Worm (Caenorhabditis elegans): Measurements from ENCODE around the gene dhhc-9.
A peak's percentile ranks its signal among the peaks of the same experiment; 100 is the strongest.

dhhc-9 gene

ce11 chrX:2422123-2422522 is 20.3 kb upstream of the dhhc-9 start:
- no peak for TF ChIP-seq him-1 (tag; optimal IDR thresholded peaks at IDR 0.05)
- no peak for TF ChIP-seq dao-5 (tag; optimal IDR thresholded peaks at IDR 0.05)

- TF ChIP-seq him-1 (tag; optimal IDR thresholded peaks at IDR 0.05): no peak
- no peak for TF ChIP-seq dao-5 (tag; optimal IDR thresholded peaks at IDR 0.05)
- TF ChIP-seq W03F9.2 (tag; optimal IDR thresholded peaks at IDR 0.05): no peak
Measured at ce11 chrX:2419777-2420176, 17.9 kb upstream of the dhhc-9 start, which contains the start of gene glr-7. TSS of gene glr-7 (minus strand) at chrX:2419877.

- TF ChIP-seq dao-5 (tag; optimal IDR thresholded peaks at IDR 0.05): no peak
- TF ChIP-seq him-1 (tag; optimal IDR thresholded peaks at IDR 0.05): no peak
- TF ChIP-seq W03F9.2 (tag; optimal IDR thresholded peaks at IDR 0.05): no peak
Measured at ce11 chrX:2413277-2413676, 11.4 kb upstream of the dhhc-9 start, which contains the start of gene hlh-15. TSS of gene hlh-15 (minus strand) at chrX:2413377.

- TF ChIP-seq W03F9.2 (tag; optimal IDR thresholded peaks at IDR 0.05): no peak
- no peak for TF ChIP-seq him-1 (tag; optimal IDR thresholded peaks at IDR 0.05)
- no peak for TF ChIP-seq dao-5 (tag; optimal IDR thresholded peaks at IDR 0.05)
Measured at ce11 chrX:2410978-2411377, 9.1 kb upstream of the dhhc-9 start.

- TF ChIP-seq him-1 (tag; optimal IDR thresholded peaks at IDR 0.05): no peak
- TF ChIP-seq dao-5 (tag; optimal IDR thresholded peaks at IDR 0.05): no peak
- TF ChIP-seq W03F9.2 (tag; optimal IDR thresholded peaks at IDR 0.05): no peak
Measured at ce11 chrX:2409243-2409741, 7.5 kb upstream of the dhhc-9 start, which contains the start of the genes C43H6.12 and trpp-12. TSS of gene C43H6.12 (plus strand) at chrX:2409607. TSS of gene trpp-12 (plus strand) at chrX:2409691.

- TF ChIP-seq him-1 (tag; optimal IDR thresholded peaks at IDR 0.05): no peak
- TF ChIP-seq W03F9.2 (tag; optimal IDR thresholded peaks at IDR 0.05): no peak
- no peak for TF ChIP-seq dao-5 (tag; optimal IDR thresholded peaks at IDR 0.05)
Measured at ce11 chrX:2407167-2407566, 5.3 kb upstream of the dhhc-9 start, which contains the start of gene mtpn-1. TSS of gene mtpn-1 (plus strand) at chrX:2407467.

ce11 chrX:2403724-2404123 is 1.9 kb upstream of the dhhc-9 start, which contains the start of gene C43H6.4:
TSS of gene C43H6.4 (plus strand) at chrX:2404024.
- TF ChIP-seq W03F9.2 (tag; optimal IDR thresholded peaks at IDR 0.05): no peak
- TF ChIP-seq him-1 (tag; optimal IDR thresholded peaks at IDR 0.05): no peak
- TF ChIP-seq dao-5 (tag; optimal IDR thresholded peaks at IDR 0.05): no peak

ce11 chrX:2394983-2395382 is 6.9 kb downstream of the dhhc-9 start, which contains the start of gene C43H6.6:
TSS of gene C43H6.6 (plus strand) at chrX:2395283.
- TF ChIP-seq W03F9.2 (tag; optimal IDR thresholded peaks at IDR 0.05) (no peak), him-1 (tag; optimal IDR thresholded peaks at IDR 0.05) (no peak), dao-5 (tag; optimal IDR thresholded peaks at IDR 0.05) (no peak)

- TF ChIP-seq dao-5 (tag; optimal IDR thresholded peaks at IDR 0.05) (no peak), W03F9.2 (tag; optimal IDR thresholded peaks at IDR 0.05) (no peak), him-1 (tag; optimal IDR thresholded peaks at IDR 0.05) (no peak)
Measured at ce11 chrX:2386922-2387566, 14.8 kb downstream of the dhhc-9 start.

- TF ChIP-seq him-1 (tag; optimal IDR thresholded peaks at IDR 0.05): no peak
- no peak for TF ChIP-seq W03F9.2 (tag; optimal IDR thresholded peaks at IDR 0.05)
- no peak for TF ChIP-seq dao-5 (tag; optimal IDR thresholded peaks at IDR 0.05)
Measured at ce11 chrX:2385453-2385852, 16.4 kb downstream of the dhhc-9 start, which contains the start of gene F47G3.1. TSS of gene F47G3.1 (plus strand) at chrX:2385753.

ce11 chrX:2382227-2382626 is 19.6 kb downstream of the dhhc-9 start:
- TF ChIP-seq him-1 (tag; optimal IDR thresholded peaks at IDR 0.05) (no peak), W03F9.2 (tag; optimal IDR thresholded peaks at IDR 0.05) (peak; percentile 17)

- TF ChIP-seq W03F9.2 (tag; optimal IDR thresholded peaks at IDR 0.05): no peak
- no peak for TF ChIP-seq him-1 (tag; optimal IDR thresholded peaks at IDR 0.05)
- TF ChIP-seq dao-5 (tag; optimal IDR thresholded peaks at IDR 0.05): no peak
Measured at ce11 chrX:2381282-2381681, 20.6 kb downstream of the dhhc-9 start, which contains the start of gene F47G3.4. TSS of gene F47G3.4 (plus strand) at chrX:2381582.

ce11 chrX:2380818-2381217 is 21.0 kb downstream of the dhhc-9 start:
- no peak for TF ChIP-seq him-1 (tag; optimal IDR thresholded peaks at IDR 0.05)
- no peak for TF ChIP-seq W03F9.2 (tag; optimal IDR thresholded peaks at IDR 0.05)
- no peak for TF ChIP-seq dao-5 (tag; optimal IDR thresholded peaks at IDR 0.05)

- TF ChIP-seq dao-5 (tag; optimal IDR thresholded peaks at IDR 0.05): no peak
Measured at ce11 chrX:2375300-2376035, 26.4 kb downstream of the dhhc-9 start, which contains the start of gene F47G3.3. TSS of gene F47G3.3 (plus strand) at chrX:2375985.
